Fruit fly (Drosophila melanogaster): ENCODE data around the gene Srx.

dm6 chrX:17856029-17856428 is 745 bp upstream of the Srx start, which contains the start of gene Mco4:
- TF ChIP-seq jim (GFP tag; optimal IDR thresholded peaks at IDR 0.05), result no peak
- TF ChIP-seq rgr (GFP tag; optimal IDR thresholded peaks at IDR 0.05), result no peak
- TF ChIP-seq Abd-B (GFP tag; optimal IDR thresholded peaks at IDR 0.05), result no peak
- no peak for TF ChIP-seq Dif (GFP tag; optimal IDR thresholded peaks at IDR 0.05; ENCODE audit: partially characterized antibody)
- TF ChIP-seq Rel (GFP tag; optimal IDR thresholded peaks at IDR 0.05), result no peak
- TF ChIP-seq Rel (tag; optimal IDR thresholded peaks at IDR 0.05), result no peak
- TF ChIP-seq lola (GFP tag; optimal IDR thresholded peaks at IDR 0.05), result no peak
- TF ChIP-seq OdsH (GFP tag; optimal IDR thresholded peaks at IDR 0.05), result no peak
- TF ChIP-seq tai (GFP tag; optimal IDR thresholded peaks at IDR 0.05), result no peak
- no peak for TF ChIP-seq Mio (GFP tag; optimal IDR thresholded peaks at IDR 0.05)
